Worm (Caenorhabditis elegans) whole organism, L1 larva: Measurements from ENCODE around the gene irld-67.

ENCODE experiments used
- F16B12.6 ChIP-seq: fragments of 150-350 bp; optimal IDR thresholded peaks from 2 replicates; lab custom pipeline; 2014; ENCODE audit warnings: missing biosample characterization, missing genetic modification characterization
- aha-1 ChIP-seq: fragments of 150-350 bp; optimal IDR thresholded peaks from 2 replicates; lab custom pipeline; 2014; ENCODE audit warnings: missing biosample characterization, missing genetic modification characterization
- aly-2 ChIP-seq: fragments of 150-350 bp; optimal IDR thresholded peaks from 2 replicates; lab custom pipeline; 2014; ENCODE audit warnings: missing biosample characterization, missing genetic modification characterization
- blmp-1 ChIP-seq: fragments of 150-350 bp; optimal IDR thresholded peaks from 2 replicates; lab custom pipeline; 2014; ENCODE audit warnings: missing biosample characterization, missing genetic modification characterization
- ceh-82 ChIP-seq, 3 experiments: fragments of 150-350 bp in 1 of 3; sonication (generic microtip) in 2 of 3; optimal IDR thresholded peaks; 2 replicates each; lab custom pipeline; 2014 to 2017; ENCODE audit warnings: missing biosample characterization in 3 of 3, missing genetic modification characterization in 3 of 3
- ceh-88 ChIP-seq: fragments of 200-800 bp; sonication (Bioruptor generic); IDR thresholded peaks from 2 replicates; pipeline ENCODE4 v1.3.6; 2022; ENCODE audit warnings: missing genetic modification characterization, missing compliant biosample characterization
- dpl-1 ChIP-seq, 3 experiments: fragments of 150-350 bp in 2 of 3; sonication (generic microtip) in 1 of 3; optimal IDR thresholded peaks; 2 replicates each; lab custom pipeline; 2014 to 2017; ENCODE audit warnings: missing biosample characterization in 3 of 3, missing genetic modification characterization in 3 of 3, missing genetic modification reagents in 3 of 3
- dsc-1 ChIP-seq: sonication (generic microtip); optimal IDR thresholded peaks from 2 replicates; lab custom pipeline; 2016; ENCODE audit warnings: mild to moderate bottlenecking, missing genetic modification characterization, missing compliant biosample characterization
- egl-13 ChIP-seq: sonication (generic microtip); optimal IDR thresholded peaks from 2 replicates; lab custom pipeline; 2016; ENCODE audit warnings: missing genotype, missing genetic modification reagents, missing genetic modification characterization, missing compliant biosample characterization
- elt-2 ChIP-seq: sonication (generic microtip); optimal IDR thresholded peaks from 2 replicates; lab custom pipeline; 2016; ENCODE audit warnings: missing genetic modification characterization, mild to moderate bottlenecking, inconsistent platforms, missing compliant biosample characterization, missing genetic modification reagents
- elt-3 ChIP-seq, 6 experiments: fragments of 150-350 bp in 1 of 6; sonication (generic microtip); optimal IDR thresholded peaks; 2 replicates each; lab custom pipeline; 2017 to 2018; ENCODE audit warnings: missing biosample characterization in 6 of 6, missing genetic modification characterization in 6 of 6, inconsistent platforms in 1 of 6
- fkh-10 ChIP-seq: sonication (generic microtip); optimal IDR thresholded peaks from 2 replicates; lab custom pipeline; 2017; ENCODE audit warnings: missing biosample characterization, missing genetic modification reagents, missing genetic modification characterization
- fos-1 ChIP-seq: fragments of 150-350 bp; optimal IDR thresholded peaks from 2 replicates; lab custom pipeline; 2014; ENCODE audit warnings: missing biosample characterization, missing genetic modification characterization
- hlh-4 ChIP-seq: sonication (generic microtip); optimal IDR thresholded peaks from 2 replicates; lab custom pipeline; 2016; ENCODE audit warnings: mild to moderate bottlenecking, missing genetic modification characterization, missing compliant biosample characterization
- hpl-2 ChIP-seq: fragments of 150-350 bp; optimal IDR thresholded peaks from 2 replicates; lab custom pipeline; 2014; ENCODE audit warnings: missing biosample characterization, missing genetic modification reagents, missing genetic modification characterization
- irx-1 ChIP-seq: sonication (generic microtip); optimal IDR thresholded peaks from 2 replicates; lab custom pipeline; 2016; ENCODE audit warnings: missing genetic modification characterization, missing compliant biosample characterization
- isw-1 ChIP-seq: fragments of 200-800 bp; sonication (Bioruptor generic); IDR thresholded peaks from 2 replicates; pipeline ENCODE4 v1.3.6; 2022; ENCODE audit warnings: missing genetic modification characterization, missing compliant biosample characterization
- jun-1 ChIP-seq: fragments of 150-350 bp; optimal IDR thresholded peaks from 2 replicates; lab custom pipeline; 2014; ENCODE audit warnings: missing biosample characterization, missing genetic modification reagents, missing genetic modification characterization
- lin-13 ChIP-seq: fragments of 150-350 bp; optimal IDR thresholded peaks from 2 replicates; lab custom pipeline; 2014; ENCODE audit warnings: missing biosample characterization, missing genetic modification reagents, missing genetic modification characterization
- lin-39 ChIP-seq: fragments of 150-350 bp; optimal IDR thresholded peaks from 2 replicates; lab custom pipeline; 2014; ENCODE audit warnings: missing biosample characterization, missing genetic modification reagents, missing genetic modification characterization
- lir-3 ChIP-seq: sonication (generic microtip); optimal IDR thresholded peaks from 2 replicates; lab custom pipeline; 2016; ENCODE audit warnings: mild to moderate bottlenecking, missing genetic modification characterization, moderate library complexity, missing compliant biosample characterization; ENCODE audit not compliant: poor library complexity
- mdl-1 ChIP-seq, 2 experiments: fragments of 150-350 bp; optimal IDR thresholded peaks; 2 replicates each; lab custom pipeline; 2014 to 2017; ENCODE audit warnings: missing biosample characterization in 2 of 2, missing genetic modification characterization in 2 of 2, inconsistent platforms in 1 of 2
- nhr-11 ChIP-seq: fragments of 150-350 bp; optimal IDR thresholded peaks from 2 replicates; lab custom pipeline; 2014; ENCODE audit warnings: missing biosample characterization, missing genetic modification characterization
- nhr-12 ChIP-seq: sonication (generic microtip); optimal IDR thresholded peaks from 2 replicates; lab custom pipeline; 2017; ENCODE audit warnings: missing biosample characterization, missing genetic modification characterization
- nhr-19 ChIP-seq: fragments of 200-800 bp; sonication (Bioruptor generic); conservative IDR thresholded peaks from 2 replicates; pipeline ENCODE4 v1.3.6; 2022; ENCODE audit warnings: missing genetic modification characterization, missing compliant biosample characterization
- nhr-28 ChIP-seq: fragments of 150-350 bp; optimal IDR thresholded peaks from 2 replicates; lab custom pipeline; 2014; ENCODE audit warnings: missing biosample characterization, missing genetic modification characterization
- nhr-47 ChIP-seq: sonication (generic microtip); optimal IDR thresholded peaks from 2 replicates; lab custom pipeline; 2016; ENCODE audit warnings: mild to moderate bottlenecking, missing genetic modification characterization, moderate library complexity, missing compliant biosample characterization
- nhr-71 ChIP-seq: sonication (generic microtip); optimal IDR thresholded peaks from 2 replicates; lab custom pipeline; 2016; ENCODE audit warnings: mild to moderate bottlenecking, missing genetic modification characterization, moderate library complexity, missing compliant biosample characterization
- nhr-77 ChIP-seq: fragments of 150-350 bp; optimal IDR thresholded peaks from 2 replicates; lab custom pipeline; 2014; ENCODE audit warnings: missing biosample characterization, missing genetic modification characterization
- pag-3 ChIP-seq: sonication (generic microtip); optimal IDR thresholded peaks from 2 replicates; lab custom pipeline; 2017; ENCODE audit warnings: missing genetic modification characterization, mild to moderate bottlenecking, missing compliant biosample characterization, antibody characterized with exemption, borderline replicate concordance; ENCODE audit not compliant: insufficient read depth
- pqm-1 ChIP-seq: sonication (generic microtip); optimal IDR thresholded peaks from 3 replicates; lab custom pipeline; 2017; ENCODE audit warnings: missing biosample characterization, missing genetic modification characterization
- rnt-1 ChIP-seq: sonication (generic microtip); optimal IDR thresholded peaks from 2 replicates; lab custom pipeline; 2016; ENCODE audit warnings: mild to moderate bottlenecking, missing genetic modification characterization, moderate library complexity, missing compliant biosample characterization
- snpc-4 ChIP-seq: fragments of 150-350 bp; optimal IDR thresholded peaks from 2 replicates; lab custom pipeline; 2014; ENCODE audit warnings: missing biosample characterization, missing genetic modification characterization
- snu-23 ChIP-seq: sonication (generic microtip); optimal IDR thresholded peaks from 2 replicates; lab custom pipeline; 2016; ENCODE audit warnings: missing genetic modification characterization, missing compliant biosample characterization
- sptf-1 ChIP-seq: fragments of 150-350 bp; optimal IDR thresholded peaks from 2 replicates; lab custom pipeline; 2014; ENCODE audit warnings: missing biosample characterization, missing genetic modification characterization
- sup-37 ChIP-seq: fragments of 200-800 bp; sonication (Bioruptor generic); optimal IDR thresholded peaks from 2 replicates; lab custom pipeline; 2018; ENCODE audit warnings: mild to moderate bottlenecking, missing genetic modification characterization, missing compliant biosample characterization
- swsn-7 ChIP-seq: sonication (generic microtip); optimal IDR thresholded peaks from 2 replicates; lab custom pipeline; 2016; ENCODE audit warnings: missing genetic modification characterization, missing compliant biosample characterization
- tbx-2 ChIP-seq: sonication (generic microtip); optimal IDR thresholded peaks from 2 replicates; lab custom pipeline; 2016; ENCODE audit warnings: missing genetic modification characterization, missing compliant biosample characterization
- tlp-1 ChIP-seq: fragments of 150-350 bp; optimal IDR thresholded peaks from 2 replicates; lab custom pipeline; 2014; ENCODE audit warnings: missing biosample characterization, missing genetic modification characterization
- unc-130 ChIP-seq: fragments of 150-350 bp; optimal IDR thresholded peaks from 2 replicates; lab custom pipeline; 2017; ENCODE audit warnings: missing biosample characterization, missing genetic modification characterization, inconsistent platforms
- unc-62 ChIP-seq: fragments of 150-350 bp; optimal IDR thresholded peaks from 2 replicates; lab custom pipeline; 2014; ENCODE audit warnings: missing biosample characterization, missing genetic modification reagents, missing genetic modification characterization
- unc-86 ChIP-seq: sonication (generic microtip); optimal IDR thresholded peaks from 2 replicates; lab custom pipeline; 2016; ENCODE audit warnings: missing genetic modification characterization, missing compliant biosample characterization
- xbp-1 ChIP-seq: sonication (generic microtip); optimal IDR thresholded peaks from 2 replicates; lab custom pipeline; 2016; ENCODE audit warnings: missing genetic modification characterization, missing compliant biosample characterization
- zag-1 ChIP-seq: fragments of 150-350 bp; optimal IDR thresholded peaks from 2 replicates; lab custom pipeline; 2014; ENCODE audit warnings: missing biosample characterization, missing genetic modification characterization
- ztf-11 ChIP-seq, 2 experiments: sonication (generic microtip); optimal IDR thresholded peaks; 2 replicates each; lab custom pipeline; 2016 to 2017; ENCODE audit warnings: missing genetic modification characterization in 2 of 2, missing biosample characterization in 1 of 2, missing compliant biosample characterization in 1 of 2
- ztf-4 ChIP-seq: fragments of 150-350 bp; optimal IDR thresholded peaks from 2 replicates; lab custom pipeline; 2014; ENCODE audit warnings: missing biosample characterization, missing genetic modification characterization

Gene irld-67

ce11 chrII:2888957-2889630 is 45.2 kb downstream of the irld-67 start, which contains the start of gene pinn-1 (continued):
- TF ChIP-seq lir-3 (tag; lab: Kevin White, UChicago) (peak; percentile 97), hlh-4 (no peak), ceh-82 (tag; optimal IDR thresholded peaks at IDR 0.05; lab: Kevin White, UChicago) (peak; percentile 95 to 98 (median 95)), nhr-77 (tag; lab: Kevin White, UChicago) (peak; percentile 67), swsn-7 (peak; percentile 93), mdl-1 (tag; optimal IDR thresholded peaks at IDR 0.05; lab: Kevin White, UChicago) (peak in 1 of 2 experiments; percentile 79), nhr-47 (tag; lab: Kevin White, UChicago) (peak; percentile 97), blmp-1 (peak; percentile 49), dsc-1 (tag; lab: Kevin White, UChicago) (peak; percentile 97), snu-23 (GFP tag; lab: Kevin White, UChicago) (peak; percentile 94), ceh-88 (GFP tag; lab: Robert Waterston, UW) (peak; percentile 79), lin-13 (GFP tag; lab: Kevin White, UChicago) (peak; percentile 91), pqm-1 (tag; lab: Kevin White, UChicago) (peak; percentile 49), ztf-11 (tag; optimal IDR thresholded peaks at IDR 0.05; lab: Kevin White, UChicago) (peak in 1 of 2 experiments; percentile 98), fkh-10 (GFP tag; lab: Kevin White, UChicago) (peak; percentile 75), xbp-1 (tag; lab: Kevin White, UChicago) (peak; percentile 92), zag-1 (no peak), tlp-1 (tag; lab: Kevin White, UChicago) (no peak), dpl-1 (GFP tag; optimal IDR thresholded peaks at IDR 0.05; lab: Kevin White, UChicago) (peak; percentile 78 to 84 (median 83)), elt-2 (tag; lab: Kevin White, UChicago) (peak; percentile 86), nhr-28 (tag; lab: Kevin White, UChicago) (no peak), isw-1 (GFP tag; lab: Robert Waterston, UW) (peak; percentile 88), ztf-4 (tag; lab: Kevin White, UChicago) (peak; percentile 56), nhr-12 (tag; lab: Kevin White, UChicago) (no peak), unc-62 (GFP tag; lab: Kevin White, UChicago) (no peak), pag-3 (tag; lab: Kevin White, UChicago) (no peak), nhr-19 (GFP tag; lab: Robert Waterston, UW) (peak; percentile 92), jun-1 (tag; lab: Kevin White, UChicago) (peak; percentile 77), rnt-1 (peak; percentile 100), nhr-11 (tag; lab: Kevin White, UChicago) (peak; percentile 11), aha-1 (tag; lab: Kevin White, UChicago) (no peak), F16B12.6 (tag; lab: Kevin White, UChicago) (peak; percentile 61), sptf-1 (no peak), aly-2 (tag; lab: Kevin White, UChicago) (peak; percentile 61), irx-1 (tag; lab: Kevin White, UChicago) (peak; percentile 98), hpl-2 (GFP tag; lab: Kevin White, UChicago) (peak; percentile 56), unc-130 (tag; lab: Kevin White, UChicago) (peak; percentile 94), unc-86 (tag; lab: Kevin White, UChicago) (peak; percentile 89)
- TF ChIP-seq, all 84 proteins: peak for 67

ce11 chrII:2885518-2886449 is 48.5 kb downstream of the irld-67 start:
- TF ChIP-seq aly-2 (tag; lab: Kevin White, UChicago) (no peak), ztf-4 (tag; lab: Kevin White, UChicago) (no peak), jun-1 (tag; lab: Kevin White, UChicago) (no peak), lin-39 (tag; lab: Kevin White, UChicago) (no peak), tlp-1 (tag; lab: Kevin White, UChicago) (no peak), nhr-71 (tag; lab: Kevin White, UChicago) (no peak), elt-3 (tag; optimal IDR thresholded peaks at IDR 0.05; lab: Kevin White, UChicago) (no peak), fkh-10 (GFP tag; lab: Kevin White, UChicago) (no peak), nhr-77 (tag; lab: Kevin White, UChicago) (no peak), zag-1 (no peak), snpc-4 (tag; lab: Kevin White, UChicago) (no peak), fos-1 (tag; lab: Kevin White, UChicago) (no peak), tbx-2 (tag; lab: Kevin White, UChicago) (no peak), F16B12.6 (tag; lab: Kevin White, UChicago) (no peak), egl-13 (tag; lab: Kevin White, UChicago) (no peak), sup-37 (GFP tag; lab: Kevin White, UChicago) (no peak), unc-86 (tag; lab: Kevin White, UChicago) (no peak), lin-13 (GFP tag; lab: Kevin White, UChicago) (no peak)
